Fruit fly (Drosophila melanogaster): Measurements from ENCODE around the gene CG42245.

The CG42245 gene

DNA sequence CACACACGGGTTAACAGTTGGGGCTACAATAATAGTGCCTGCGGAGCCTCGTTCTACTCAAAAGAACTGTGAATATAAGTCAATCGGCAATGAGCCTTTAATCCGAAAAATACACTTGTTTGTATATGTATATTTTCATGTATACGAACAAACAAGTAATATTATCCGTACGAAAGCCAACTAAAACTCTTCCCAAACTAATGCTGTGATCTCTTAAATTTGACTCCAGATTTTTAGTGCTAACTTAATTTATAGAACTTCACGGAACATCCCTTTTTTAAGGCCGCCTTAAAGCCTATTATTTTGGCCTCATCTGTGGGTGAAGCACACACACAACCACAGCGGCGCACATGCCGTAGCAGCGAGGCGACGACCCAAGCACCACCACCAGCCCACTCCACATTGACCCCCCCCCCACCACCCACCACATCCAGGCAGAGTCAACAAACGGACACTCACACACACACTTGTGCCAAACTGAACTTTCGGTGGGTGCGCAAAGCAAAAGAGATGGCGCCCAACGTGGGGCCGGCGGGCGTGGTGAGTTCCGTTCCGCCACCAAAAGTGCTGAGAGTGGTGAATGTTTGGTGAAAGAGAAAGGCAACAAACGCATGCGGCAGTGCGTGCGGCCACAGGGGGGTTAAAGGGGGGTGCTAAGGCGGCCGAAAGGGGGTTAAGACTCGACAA is 47.3 kb upstream of the CG42245 start:
- TF ChIP-seq pad (GFP tag; optimal IDR thresholded peaks at IDR 0.05), result peak; percentile 20
- TF ChIP-seq CG7045 (GFP tag; optimal IDR thresholded peaks at IDR 0.05), result peak; percentile 3
- no peak for TF ChIP-seq CG33017 (tag; optimal IDR thresholded peaks at IDR 0.05)
- TF ChIP-seq CG12768 (GFP tag; optimal IDR thresholded peaks at IDR 0.05), result peak; percentile 22

- TF ChIP-seq CG33017 (tag; optimal IDR thresholded peaks at IDR 0.05) (no peak), ovo (GFP tag; optimal IDR thresholded peaks at IDR 0.05) (no peak), toe (GFP tag; optimal IDR thresholded peaks at IDR 0.05) (no peak), CG7101 (tag; optimal IDR thresholded peaks at IDR 0.05) (no peak), bab1 (GFP tag; optimal IDR thresholded peaks at IDR 0.05) (no peak)
Observed at dm6 chr3L:2584827-2585226, 46.7 kb upstream of the CG42245 start.

DNA sequence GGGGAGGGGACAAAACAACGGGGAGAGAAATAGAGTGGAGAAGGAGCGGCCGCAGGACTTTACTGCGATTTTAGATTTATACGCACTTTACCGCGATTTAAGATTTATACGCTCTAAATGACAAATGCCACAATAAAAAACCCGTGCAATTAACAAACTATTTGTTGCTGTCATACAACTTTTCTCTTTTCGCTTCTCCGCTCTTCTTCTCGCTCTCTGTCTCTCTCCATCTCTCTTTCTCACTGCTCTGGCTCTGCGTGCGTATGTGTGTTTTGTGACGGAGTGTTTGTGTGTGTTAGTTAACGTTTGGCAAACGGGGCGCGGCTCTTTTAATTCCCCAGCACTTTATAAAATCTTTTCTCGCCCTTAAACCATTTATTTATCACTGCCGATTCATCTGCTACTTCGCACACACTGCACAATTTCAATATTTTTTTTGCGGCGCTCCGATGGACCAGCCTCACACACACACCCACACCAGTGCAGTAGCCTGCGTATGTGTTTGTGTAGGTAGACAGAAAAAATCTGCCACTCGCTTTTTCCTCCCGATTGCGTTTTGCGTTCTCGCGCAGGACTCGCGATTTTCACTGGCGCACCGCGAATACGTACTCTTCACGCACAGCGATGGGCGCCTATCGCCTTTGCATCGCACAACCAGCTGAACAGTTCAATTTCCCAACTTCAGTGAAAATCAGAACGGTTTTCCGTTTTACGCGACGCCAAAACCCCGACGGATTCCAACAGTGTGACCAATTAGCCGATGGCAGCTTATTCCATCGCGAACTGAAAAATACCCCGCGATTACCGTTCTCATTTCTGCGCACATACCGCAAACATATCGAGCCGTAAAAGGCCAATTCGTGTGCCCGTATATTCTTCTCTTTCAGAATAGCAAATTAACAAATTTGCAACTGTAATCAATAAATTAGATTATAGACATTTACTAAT is 45.4 kb upstream of the CG42245 start, which contains the start of gene msn:
msn (minus strand) TSS at position 747 of the 948 bp plus-strand sequence.
- TF ChIP-seq cic (GFP tag; optimal IDR thresholded peaks at IDR 0.05) (peak; percentile 58), pad (GFP tag; optimal IDR thresholded peaks at IDR 0.05) (no peak), CG33017 (tag; optimal IDR thresholded peaks at IDR 0.05) (no peak), CG7101 (tag; optimal IDR thresholded peaks at IDR 0.05) (peak; percentile 5), CG5204 (GFP tag; optimal IDR thresholded peaks at IDR 0.05) (no peak), CG1620 (GFP tag; optimal IDR thresholded peaks at IDR 0.05) (peak; percentile 55), CG12768 (GFP tag; optimal IDR thresholded peaks at IDR 0.05) (peak; percentile 27), kay (GFP tag; ENCODE audit: borderline replicate concordance) (no peak), ovo (GFP tag; optimal IDR thresholded peaks at IDR 0.05) (no peak), Clk (GFP tag; optimal IDR thresholded peaks at IDR 0.05) (no peak), Crg-1 (GFP tag; optimal IDR thresholded peaks at IDR 0.05) (no peak), Hr96 (GFP tag; optimal IDR thresholded peaks at IDR 0.05) (no peak), CG7045 (GFP tag; optimal IDR thresholded peaks at IDR 0.05) (no peak), toe (GFP tag; optimal IDR thresholded peaks at IDR 0.05) (no peak), cnc (optimal IDR thresholded peaks at IDR 0.05) (no peak), tj (GFP tag; optimal IDR thresholded peaks at IDR 0.05) (peak; percentile 75), CG14711 (tag; optimal IDR thresholded peaks at IDR 0.05) (peak; percentile 26), bab1 (GFP tag; optimal IDR thresholded peaks at IDR 0.05) (peak; percentile 65), Mnt (GFP tag; optimal IDR thresholded peaks at IDR 0.05) (peak; percentile 56), CG11617 (GFP tag; optimal IDR thresholded peaks at IDR 0.05) (no peak)

DNA sequence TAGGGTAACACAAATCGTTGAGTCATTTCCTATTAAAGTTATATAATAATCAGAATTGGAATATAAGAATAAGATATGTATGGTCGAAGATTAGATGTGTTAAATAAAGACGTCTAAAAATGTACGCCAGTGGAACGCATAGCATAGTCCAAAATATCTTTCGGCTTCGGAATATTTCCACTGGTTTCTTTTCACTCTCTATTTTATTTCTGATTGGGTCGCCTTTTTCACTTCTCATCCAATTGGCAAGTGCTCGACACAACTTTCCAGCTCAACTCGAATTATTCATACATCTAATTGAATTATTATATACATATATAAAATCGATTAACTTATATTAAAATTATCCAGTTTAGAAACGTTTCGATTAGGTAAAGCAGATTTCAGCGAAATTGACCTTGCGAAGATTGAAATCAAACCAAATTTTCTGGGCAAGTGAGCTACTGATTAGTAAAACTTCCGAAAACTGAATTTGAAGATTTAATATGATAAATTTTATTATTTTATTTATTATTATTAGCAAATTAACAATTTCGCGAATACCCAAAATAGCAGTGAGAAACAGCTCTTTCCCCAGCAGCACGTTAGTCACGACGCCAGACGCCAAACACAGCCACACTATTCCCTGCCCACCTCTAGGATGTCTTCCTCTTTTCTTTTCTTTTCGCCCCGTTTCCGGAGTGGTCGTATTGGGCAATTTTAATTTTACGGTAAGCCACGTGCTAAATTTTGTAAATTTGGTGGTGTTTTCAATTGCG is 44.5 kb upstream of the CG42245 start, which contains the start of gene RpL8:
RpL8 (plus strand) TSS at position 653 of the 758 bp plus-strand sequence.
- TF ChIP-seq cnc (optimal IDR thresholded peaks at IDR 0.05), result no peak
- peak; percentile 78 for TF ChIP-seq tj (GFP tag; optimal IDR thresholded peaks at IDR 0.05)
- TF ChIP-seq CG7045 (GFP tag; optimal IDR thresholded peaks at IDR 0.05), result peak; percentile 80
- peak; percentile 67 for TF ChIP-seq kay (GFP tag; ENCODE audit: borderline replicate concordance)
- TF ChIP-seq toe (GFP tag; optimal IDR thresholded peaks at IDR 0.05), result peak; percentile 70
- peak; percentile 88 for TF ChIP-seq bab1 (GFP tag; optimal IDR thresholded peaks at IDR 0.05)
- peak; percentile 89 for TF ChIP-seq CG12768 (GFP tag; optimal IDR thresholded peaks at IDR 0.05)
- peak; percentile 76 for TF ChIP-seq ovo (GFP tag; optimal IDR thresholded peaks at IDR 0.05)
- TF ChIP-seq cic (GFP tag; optimal IDR thresholded peaks at IDR 0.05), result peak; percentile 49
- peak; percentile 68 for TF ChIP-seq CG14711 (tag; optimal IDR thresholded peaks at IDR 0.05)
- peak; percentile 88 for TF ChIP-seq Hr96 (GFP tag; optimal IDR thresholded peaks at IDR 0.05)
- peak; percentile 96 for TF ChIP-seq Mnt (GFP tag; optimal IDR thresholded peaks at IDR 0.05)
- peak; percentile 80 for TF ChIP-seq Crg-1 (GFP tag; optimal IDR thresholded peaks at IDR 0.05)
- peak; percentile 89 for TF ChIP-seq CG11617 (GFP tag; optimal IDR thresholded peaks at IDR 0.05)
- peak; percentile 49 for TF ChIP-seq Clk (GFP tag; optimal IDR thresholded peaks at IDR 0.05)
- TF ChIP-seq CG33017 (tag; optimal IDR thresholded peaks at IDR 0.05), result peak; percentile 77
- TF ChIP-seq CG1620 (GFP tag; optimal IDR thresholded peaks at IDR 0.05), result peak; percentile 89
- no peak for TF ChIP-seq CG5204 (GFP tag; optimal IDR thresholded peaks at IDR 0.05)
- peak; percentile 70 for TF ChIP-seq pad (GFP tag; optimal IDR thresholded peaks at IDR 0.05)
- TF ChIP-seq CG7101 (tag; optimal IDR thresholded peaks at IDR 0.05), result peak; percentile 83

dm6 chr3L:2587562-2587918 is 44.0 kb upstream of the CG42245 start:
- no peak for TF ChIP-seq CG7045 (GFP tag; optimal IDR thresholded peaks at IDR 0.05)
- no peak for TF ChIP-seq CG33017 (tag; optimal IDR thresholded peaks at IDR 0.05)
- TF ChIP-seq bab1 (GFP tag; optimal IDR thresholded peaks at IDR 0.05), result no peak
- TF ChIP-seq toe (GFP tag; optimal IDR thresholded peaks at IDR 0.05), result no peak
- TF ChIP-seq tj (GFP tag; optimal IDR thresholded peaks at IDR 0.05), result no peak
- TF ChIP-seq Crg-1 (GFP tag; optimal IDR thresholded peaks at IDR 0.05), result no peak
- TF ChIP-seq Mnt (GFP tag; optimal IDR thresholded peaks at IDR 0.05), result peak; percentile 31
